Worm (Caenorhabditis elegans) whole organism, L1 larva: ENCODE results near the gene miz-1.

ENCODE experiments used
- C04F5.9 ChIP-seq: sonication (generic microtip); optimal IDR thresholded peaks from 2 replicates; lab custom pipeline; 2016; ENCODE audit warnings: missing genetic modification characterization, missing compliant biosample characterization
- C16A3.4 ChIP-seq: fragments of 150-350 bp; optimal IDR thresholded peaks from 2 replicates; lab custom pipeline; 2014; ENCODE audit warnings: missing biosample characterization, missing genetic modification characterization
- F16B12.6 ChIP-seq: fragments of 150-350 bp; optimal IDR thresholded peaks from 2 replicates; lab custom pipeline; 2014; ENCODE audit warnings: missing biosample characterization, missing genetic modification characterization
- alr-1 ChIP-seq: fragments of 200-800 bp; sonication (Bioruptor generic); optimal IDR thresholded peaks from 2 replicates; lab custom pipeline; 2018; ENCODE audit warnings: borderline replicate concordance, mild to moderate bottlenecking, missing genetic modification characterization, missing compliant biosample characterization
- aly-2 ChIP-seq: fragments of 150-350 bp; optimal IDR thresholded peaks from 2 replicates; lab custom pipeline; 2014; ENCODE audit warnings: missing biosample characterization, missing genetic modification characterization
- ama-1 ChIP-seq: fragments of 150-350 bp; optimal IDR thresholded peaks from 2 replicates; lab custom pipeline; 2014
- blmp-1 ChIP-seq: fragments of 150-350 bp; optimal IDR thresholded peaks from 2 replicates; lab custom pipeline; 2014; ENCODE audit warnings: missing biosample characterization, missing genetic modification characterization
- ceh-8 ChIP-seq: fragments of 200-800 bp; sonication (Bioruptor generic); optimal IDR thresholded peaks from 2 replicates; lab custom pipeline; 2018; ENCODE audit warnings: mild to moderate bottlenecking, missing genetic modification characterization, moderate library complexity, missing compliant biosample characterization
- ceh-82 ChIP-seq, 3 experiments: fragments of 150-350 bp in 1 of 3; sonication (generic microtip) in 2 of 3; optimal IDR thresholded peaks; 2 replicates each; lab custom pipeline; 2014 to 2017; ENCODE audit warnings: missing biosample characterization in 3 of 3, missing genetic modification characterization in 3 of 3
- ceh-88 ChIP-seq: fragments of 200-800 bp; sonication (Bioruptor generic); IDR thresholded peaks from 2 replicates; pipeline ENCODE4 v1.3.6; 2022; ENCODE audit warnings: missing genetic modification characterization, missing compliant biosample characterization
- ceh-90 ChIP-seq: sonication (generic microtip); optimal IDR thresholded peaks from 2 replicates; lab custom pipeline; 2016; ENCODE audit warnings: missing genetic modification characterization, missing compliant biosample characterization
- dpl-1 ChIP-seq, 3 experiments: fragments of 150-350 bp in 2 of 3; sonication (generic microtip) in 1 of 3; optimal IDR thresholded peaks; 2 replicates each; lab custom pipeline; 2014 to 2017; ENCODE audit warnings: missing biosample characterization in 3 of 3, missing genetic modification characterization in 3 of 3, missing genetic modification reagents in 3 of 3
- efl-1 ChIP-seq, 4 experiments: fragments of 150-350 bp; optimal IDR thresholded peaks in 3 of 4; peaks in 1 of 4; 1 replicate in 1 of 4; 2 replicates in 3 of 4; lab custom pipeline; 2014; ENCODE audit warnings: missing biosample characterization in 2 of 4, missing genetic modification characterization in 2 of 4, missing genetic modification reagents in 2 of 4
- efl-3 ChIP-seq: fragments of 200-800 bp; sonication (Bioruptor generic); optimal IDR thresholded peaks from 2 replicates; lab custom pipeline; 2018; ENCODE audit warnings: mild to moderate bottlenecking, missing genetic modification characterization, missing compliant biosample characterization
- egl-13 ChIP-seq: sonication (generic microtip); optimal IDR thresholded peaks from 2 replicates; lab custom pipeline; 2016; ENCODE audit warnings: missing genotype, missing genetic modification reagents, missing genetic modification characterization, missing compliant biosample characterization
- elt-2 ChIP-seq: sonication (generic microtip); optimal IDR thresholded peaks from 2 replicates; lab custom pipeline; 2016; ENCODE audit warnings: missing genetic modification characterization, mild to moderate bottlenecking, inconsistent platforms, missing compliant biosample characterization, missing genetic modification reagents
- elt-3 ChIP-seq, 6 experiments: fragments of 150-350 bp in 1 of 6; sonication (generic microtip); optimal IDR thresholded peaks; 2 replicates each; lab custom pipeline; 2017 to 2018; ENCODE audit warnings: missing biosample characterization in 6 of 6, missing genetic modification characterization in 6 of 6, inconsistent platforms in 1 of 6
- ets-5 ChIP-seq: fragments of 200-800 bp; sonication (Bioruptor generic); IDR thresholded peaks from 2 replicates; pipeline ENCODE4 v1.3.6; 2022; ENCODE audit warnings: missing genetic modification characterization, missing compliant biosample characterization
- fkh-10 ChIP-seq: sonication (generic microtip); optimal IDR thresholded peaks from 2 replicates; lab custom pipeline; 2017; ENCODE audit warnings: missing biosample characterization, missing genetic modification reagents, missing genetic modification characterization
- fkh-4 ChIP-seq: sonication (generic microtip); optimal IDR thresholded peaks from 2 replicates; lab custom pipeline; 2016; ENCODE audit warnings: missing compliant biosample characterization, missing genetic modification characterization, borderline replicate concordance
- fos-1 ChIP-seq: fragments of 150-350 bp; optimal IDR thresholded peaks from 2 replicates; lab custom pipeline; 2014; ENCODE audit warnings: missing biosample characterization, missing genetic modification characterization
- hlh-4 ChIP-seq: sonication (generic microtip); optimal IDR thresholded peaks from 2 replicates; lab custom pipeline; 2016; ENCODE audit warnings: mild to moderate bottlenecking, missing genetic modification characterization, missing compliant biosample characterization
- hpl-2 ChIP-seq: fragments of 150-350 bp; optimal IDR thresholded peaks from 2 replicates; lab custom pipeline; 2014; ENCODE audit warnings: missing biosample characterization, missing genetic modification reagents, missing genetic modification characterization
- irx-1 ChIP-seq: sonication (generic microtip); optimal IDR thresholded peaks from 2 replicates; lab custom pipeline; 2016; ENCODE audit warnings: missing genetic modification characterization, missing compliant biosample characterization
- isw-1 ChIP-seq: fragments of 200-800 bp; sonication (Bioruptor generic); IDR thresholded peaks from 2 replicates; pipeline ENCODE4 v1.3.6; 2022; ENCODE audit warnings: missing genetic modification characterization, missing compliant biosample characterization
- lin-14 ChIP-seq: fragments of 200-800 bp; sonication (Bioruptor generic); optimal IDR thresholded peaks from 2 replicates; lab custom pipeline; 2018; ENCODE audit warnings: mild to moderate bottlenecking, missing genetic modification characterization, moderate library complexity, missing compliant biosample characterization
- lin-15B ChIP-seq: fragments of 150-350 bp; sonication (generic microtip); optimal IDR thresholded peaks from 3 replicates; lab custom pipeline; 2014; ENCODE audit warnings: missing biosample characterization, missing genetic modification characterization
- lin-35 ChIP-seq, 2 experiments: fragments of 150-350 bp; optimal IDR thresholded peaks; 2 replicates each; lab custom pipeline; 2014; ENCODE audit warnings: missing biosample characterization in 2 of 2, missing genetic modification characterization in 2 of 2, missing genetic modification reagents in 2 of 2
- lin-39 ChIP-seq: fragments of 150-350 bp; optimal IDR thresholded peaks from 2 replicates; lab custom pipeline; 2014; ENCODE audit warnings: missing biosample characterization, missing genetic modification reagents, missing genetic modification characterization
- mdl-1 ChIP-seq, 2 experiments: fragments of 150-350 bp; optimal IDR thresholded peaks; 2 replicates each; lab custom pipeline; 2014 to 2017; ENCODE audit warnings: missing biosample characterization in 2 of 2, missing genetic modification characterization in 2 of 2, inconsistent platforms in 1 of 2
- mef-2 ChIP-seq: fragments of 150-350 bp; optimal IDR thresholded peaks from 2 replicates; lab custom pipeline; 2014; ENCODE audit warnings: missing biosample characterization, missing genetic modification characterization
- nhr-11 ChIP-seq: fragments of 150-350 bp; optimal IDR thresholded peaks from 2 replicates; lab custom pipeline; 2014; ENCODE audit warnings: missing biosample characterization, missing genetic modification characterization
- nhr-20 ChIP-seq: sonication (generic microtip); optimal IDR thresholded peaks from 2 replicates; lab custom pipeline; 2016; ENCODE audit warnings: mild to moderate bottlenecking, missing genetic modification characterization, missing compliant biosample characterization
- nhr-28 ChIP-seq: fragments of 150-350 bp; optimal IDR thresholded peaks from 2 replicates; lab custom pipeline; 2014; ENCODE audit warnings: missing biosample characterization, missing genetic modification characterization
- nhr-71 ChIP-seq: sonication (generic microtip); optimal IDR thresholded peaks from 2 replicates; lab custom pipeline; 2016; ENCODE audit warnings: mild to moderate bottlenecking, missing genetic modification characterization, moderate library complexity, missing compliant biosample characterization
- nhr-85 ChIP-seq: sonication (generic microtip); peaks from one replicate; lab custom pipeline; 2016; ENCODE audit warnings: missing genetic modification characterization, inconsistent platforms, missing compliant biosample characterization
- pqm-1 ChIP-seq: sonication (generic microtip); optimal IDR thresholded peaks from 3 replicates; lab custom pipeline; 2017; ENCODE audit warnings: missing biosample characterization, missing genetic modification characterization
- skn-1 ChIP-seq: fragments of 150-350 bp; optimal IDR thresholded peaks from 2 replicates; lab custom pipeline; 2014; ENCODE audit warnings: missing biosample characterization, missing genetic modification characterization
- sptf-1 ChIP-seq: fragments of 150-350 bp; optimal IDR thresholded peaks from 2 replicates; lab custom pipeline; 2014; ENCODE audit warnings: missing biosample characterization, missing genetic modification characterization
- swsn-7 ChIP-seq: sonication (generic microtip); optimal IDR thresholded peaks from 2 replicates; lab custom pipeline; 2016; ENCODE audit warnings: missing genetic modification characterization, missing compliant biosample characterization
- tbx-2 ChIP-seq: sonication (generic microtip); optimal IDR thresholded peaks from 2 replicates; lab custom pipeline; 2016; ENCODE audit warnings: missing genetic modification characterization, missing compliant biosample characterization
- unc-98 ChIP-seq: fragments of 200-800 bp; sonication (Bioruptor generic); IDR thresholded peaks from 2 replicates; pipeline ENCODE4 v1.3.6; 2022; ENCODE audit warnings: missing genetic modification characterization, missing compliant biosample characterization
- xbp-1 ChIP-seq: sonication (generic microtip); optimal IDR thresholded peaks from 2 replicates; lab custom pipeline; 2016; ENCODE audit warnings: missing genetic modification characterization, missing compliant biosample characterization
- zag-1 ChIP-seq: fragments of 150-350 bp; optimal IDR thresholded peaks from 2 replicates; lab custom pipeline; 2014; ENCODE audit warnings: missing biosample characterization, missing genetic modification characterization
- ztf-4 ChIP-seq: fragments of 150-350 bp; optimal IDR thresholded peaks from 2 replicates; lab custom pipeline; 2014; ENCODE audit warnings: missing biosample characterization, missing genetic modification characterization

The miz-1 gene

DNA sequence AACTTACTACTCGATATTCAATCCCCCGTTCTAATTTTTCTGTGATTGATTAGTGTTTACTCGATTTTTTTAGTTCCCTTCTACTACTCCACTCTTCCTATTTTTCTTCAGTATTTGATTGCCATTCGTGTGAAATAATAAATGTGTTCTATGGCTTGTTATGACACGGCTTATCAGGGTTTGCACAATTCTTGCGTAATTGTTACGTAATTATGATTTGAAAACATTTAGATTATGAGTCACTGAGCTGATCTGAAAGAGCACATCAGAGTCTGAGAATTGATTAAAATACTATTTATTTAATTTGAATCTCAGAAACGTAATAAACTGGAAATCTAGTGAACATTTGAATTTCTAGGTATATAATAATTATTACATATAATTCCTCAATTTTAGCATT lies 34.6 kb upstream of the miz-1 start:
- TF ChIP-seq hpl-2 (GFP tag; lab: Kevin White, UChicago) (no peak), ama-1 (lab: Kevin White, UChicago) (no peak), unc-98 (GFP tag; lab: Robert Waterston, UW) (no peak), fkh-10 (GFP tag; lab: Kevin White, UChicago) (no peak), fos-1 (no peak), irx-1 (tag; lab: Kevin White, UChicago) (no peak), tbx-2 (tag; lab: Kevin White, UChicago) (no peak), nhr-28 (tag; lab: Kevin White, UChicago) (no peak), nhr-11 (tag; lab: Kevin White, UChicago) (no peak), xbp-1 (tag; lab: Kevin White, UChicago) (no peak), hlh-4 (tag; lab: Kevin White, UChicago) (no peak), C04F5.9 (tag; lab: Kevin White, UChicago) (no peak), isw-1 (GFP tag; lab: Robert Waterston, UW) (no peak), fkh-4 (tag; lab: Kevin White, UChicago) (no peak), alr-1 (tag; lab: Kevin White, UChicago) (no peak)

DNA sequence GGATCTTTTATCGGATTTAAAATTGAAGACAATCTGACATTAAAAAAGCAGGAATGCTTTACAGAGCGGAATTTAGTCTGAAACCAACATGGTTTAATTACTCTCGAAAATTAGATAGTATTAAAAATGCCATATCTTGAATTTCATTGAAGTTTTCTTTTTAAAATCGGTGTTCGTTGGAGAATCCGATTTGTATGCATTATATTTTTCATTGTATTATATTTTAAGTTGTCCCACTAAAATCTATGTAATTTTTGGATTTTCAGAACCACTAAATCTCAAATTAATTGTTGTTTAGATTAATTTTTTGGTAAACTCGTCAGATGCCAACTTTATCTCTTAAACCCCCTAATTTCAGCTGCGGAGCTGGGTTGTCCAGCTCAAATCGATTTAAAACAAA lies 33.6 kb upstream of the miz-1 start:
- TF ChIP-seq elt-2 (no peak), nhr-85 (tag; lab: Kevin White, UChicago) (peak; percentile 39), aly-2 (tag; lab: Kevin White, UChicago) (peak; percentile 17)

DNA sequence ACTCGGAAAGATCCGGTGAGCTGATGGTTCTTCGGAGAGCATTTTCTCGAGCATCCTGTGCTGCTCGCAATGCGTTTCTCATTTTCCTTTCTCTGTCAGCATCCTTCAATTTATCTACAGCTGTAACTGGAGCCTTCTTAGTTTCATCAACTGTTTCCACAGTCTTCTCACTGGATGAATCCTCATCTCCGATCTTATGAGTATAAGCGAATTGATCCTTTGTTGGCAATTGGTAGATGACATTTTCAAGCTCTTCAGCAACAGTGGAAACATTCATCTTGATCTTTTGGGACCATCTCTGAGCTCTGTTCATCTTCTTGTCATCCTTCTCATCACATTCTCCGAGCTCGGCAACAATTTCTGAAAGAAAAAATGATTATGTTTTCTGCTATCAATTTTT lies 32.9 kb upstream of the miz-1 start:
- no peak for TF ChIP-seq dpl-1 (GFP tag; optimal IDR thresholded peaks at IDR 0.05; lab: Kevin White, UChicago)
- no peak for TF ChIP-seq hpl-2 (GFP tag; lab: Kevin White, UChicago)
- TF ChIP-seq skn-1 (tag; lab: Kevin White, UChicago): no peak
- TF ChIP-seq C16A3.4 (tag; lab: Kevin White, UChicago): no peak
- TF ChIP-seq egl-13 (tag; lab: Kevin White, UChicago): no peak
- no peak for TF ChIP-seq tbx-2 (tag; lab: Kevin White, UChicago)
- no peak for TF ChIP-seq mdl-1 (tag; optimal IDR thresholded peaks at IDR 0.05; lab: Kevin White, UChicago)
- no peak for TF ChIP-seq F16B12.6
- TF ChIP-seq pqm-1 (tag; lab: Kevin White, UChicago): no peak
- TF ChIP-seq nhr-20 (tag; lab: Kevin White, UChicago): no peak
- TF ChIP-seq nhr-28 (tag; lab: Kevin White, UChicago): no peak
- TF ChIP-seq nhr-71 (tag; lab: Kevin White, UChicago): no peak
- TF ChIP-seq elt-3 (tag; optimal IDR thresholded peaks at IDR 0.05; lab: Kevin White, UChicago): no peak

DNA sequence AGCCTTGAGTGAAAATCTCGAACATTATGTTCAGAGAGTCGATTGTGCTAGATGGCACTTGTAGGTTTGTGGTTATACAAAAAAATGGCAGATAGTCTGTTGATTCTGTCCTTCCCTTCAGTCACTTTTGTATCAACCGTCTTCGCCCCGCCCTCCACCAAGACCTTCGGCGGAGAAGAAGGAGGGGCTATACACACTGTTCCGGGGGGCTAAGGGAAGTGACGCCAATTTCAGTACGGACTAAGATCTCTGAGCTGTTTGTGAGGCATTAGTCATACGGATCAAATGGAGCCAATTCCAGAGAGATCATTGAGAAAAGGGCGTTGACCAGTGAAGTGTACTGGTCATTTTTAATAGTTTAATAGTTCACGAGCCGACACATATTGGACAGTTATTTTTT lies 31.6 kb upstream of the miz-1 start, which contains the start of gene swt-3:
Gene swt-3 (minus strand): TSS at position 101 of the 400 bp plus-strand sequence.
- TF ChIP-seq ceh-88 (GFP tag; lab: Robert Waterston, UW) (no peak), efl-3 (GFP tag; lab: Kevin White, UChicago) (no peak), zag-1 (tag; lab: Kevin White, UChicago) (no peak), blmp-1 (tag; lab: Kevin White, UChicago) (no peak)
- TF ChIP-seq, all 84 proteins: peak for 0

DNA sequence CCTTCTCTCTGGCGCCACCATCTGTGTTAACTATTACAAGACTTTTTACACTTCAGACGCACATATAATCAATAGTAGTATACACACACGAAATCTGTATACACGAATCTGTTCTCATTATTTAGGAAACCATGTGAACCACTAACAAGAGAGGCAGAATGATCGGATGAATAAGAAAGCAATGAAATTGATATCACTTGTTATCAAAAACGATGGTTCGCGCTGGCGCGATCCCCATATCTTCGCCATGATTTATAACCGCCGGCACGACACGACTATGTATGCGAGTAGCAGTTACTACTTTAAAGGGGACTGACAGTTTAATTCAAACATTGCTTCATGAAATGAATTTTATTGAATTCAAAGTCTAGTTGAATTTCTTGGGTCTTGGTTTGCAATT lies 30.9 kb upstream of the miz-1 start:
- TF ChIP-seq lin-35 (GFP tag; optimal IDR thresholded peaks at IDR 0.05; lab: Kevin White, UChicago): no peak
- peak; percentile 8 for TF ChIP-seq lin-14 (GFP tag; lab: Kevin White, UChicago)
- no peak for TF ChIP-seq ceh-8 (GFP tag; lab: Kevin White, UChicago)
- peak in 3 of 6 experiments; percentile 24 to 83 (median 34) for TF ChIP-seq elt-3 (tag; optimal IDR thresholded peaks at IDR 0.05; lab: Kevin White, UChicago)
- TF ChIP-seq pqm-1 (tag; lab: Kevin White, UChicago): no peak
- TF ChIP-seq swsn-7 (tag; lab: Kevin White, UChicago): no peak
- TF ChIP-seq sptf-1: no peak
- TF ChIP-seq ceh-82 (tag; optimal IDR thresholded peaks at IDR 0.05; lab: Kevin White, UChicago): no peak
- TF ChIP-seq ztf-4 (tag; lab: Kevin White, UChicago): no peak
- no peak for TF ChIP-seq elt-2
- no peak for TF ChIP-seq zag-1 (tag; lab: Kevin White, UChicago)
- no peak for TF ChIP-seq ceh-90 (tag; lab: Kevin White, UChicago)
- TF ChIP-seq dpl-1 (GFP tag; optimal IDR thresholded peaks at IDR 0.05; lab: Kevin White, UChicago): no peak
- no peak for TF ChIP-seq efl-1 (optimal IDR thresholded peaks at IDR 0.05; lab: Kevin White, UChicago)
- TF ChIP-seq efl-1 (GFP tag; optimal IDR thresholded peaks at IDR 0.05 in 1 of 2; lab: Kevin White, UChicago): peak in 1 of 2 experiments; percentile 2
- no peak for TF ChIP-seq lin-15B (tag; lab: Kevin White, UChicago)
- peak; percentile 15 for TF ChIP-seq nhr-85 (tag; lab: Kevin White, UChicago)
- TF ChIP-seq lin-39: no peak
- TF ChIP-seq hlh-4 (tag; lab: Kevin White, UChicago): no peak
- no peak for TF ChIP-seq mef-2 (tag; lab: Kevin White, UChicago)
- TF ChIP-seq ets-5 (GFP tag; lab: Robert Waterston, UW): no peak
- no peak for TF ChIP-seq F16B12.6
